Worm (Caenorhabditis elegans) whole organism, L4 larva: ENCODE measurements around the gene M163.22.

ENCODE experiments used
- ZK546.5 ChIP-seq, 2 experiments: sonication (generic microtip); optimal IDR thresholded peaks; 2 replicates each; lab custom pipeline; 2017; ENCODE audit warnings: missing biosample characterization in 2 of 2, missing genetic modification characterization in 2 of 2
- hlh-30 ChIP-seq: sonication (generic microtip); optimal IDR thresholded peaks from 2 replicates; lab custom pipeline; 2017; ENCODE audit warnings: antibody characterized with exemption, mild to moderate bottlenecking, missing genetic modification characterization, missing compliant biosample characterization; ENCODE audit not compliant: insufficient read depth
- hmg-1.1 ChIP-seq: fragments of 200-800 bp; sonication (Bioruptor generic); IDR thresholded peaks from 2 replicates; pipeline ENCODE4 v1.3.6; 2022; ENCODE audit warnings: missing genetic modification reagents, missing genetic modification characterization, missing compliant biosample characterization
- lin-13 ChIP-seq: fragments of 150-350 bp; optimal IDR thresholded peaks from 2 replicates; lab custom pipeline; 2014; ENCODE audit warnings: missing biosample characterization, missing genetic modification reagents, missing genetic modification characterization
- lin-39 ChIP-seq: fragments of 150-350 bp; optimal IDR thresholded peaks from 2 replicates; lab custom pipeline; 2014; ENCODE audit warnings: missing biosample characterization, missing genetic modification reagents, missing genetic modification characterization
- pha-4 ChIP-seq, 2 experiments: fragments of 150-350 bp in 1 of 2; fragments of 200-800 bp in 1 of 2; sonication (Bioruptor generic) in 1 of 2; IDR thresholded peaks in 1 of 2; optimal IDR thresholded peaks in 1 of 2; 2 replicates each; pipeline versions ENCODE4 v1.3.6 to Lab custom; 2014 to 2022; ENCODE audit warnings: missing genetic modification characterization in 2 of 2, missing genetic modification reagents in 2 of 2, missing biosample characterization in 1 of 2, missing compliant biosample characterization in 1 of 2
- unc-39 ChIP-seq: sonication (generic microtip); optimal IDR thresholded peaks from 2 replicates; lab custom pipeline; 2017; ENCODE audit warnings: missing biosample characterization, missing genetic modification characterization
- unc-62 ChIP-seq, 3 experiments: fragments of 150-350 bp in 1 of 3; sonication (generic microtip); optimal IDR thresholded peaks in 2 of 3; peaks in 1 of 3; 1 replicate in 1 of 3; 2 replicates in 2 of 3; lab custom pipeline; 2014 to 2017; ENCODE audit warnings: missing biosample characterization in 3 of 3, missing genetic modification characterization in 3 of 3, missing genetic modification reagents in 3 of 3, missing genotype in 1 of 3
- vab-7 ChIP-seq: fragments of 200-800 bp; sonication (Bioruptor generic); IDR thresholded peaks from 2 replicates; pipeline ENCODE4 v1.3.6; 2022; ENCODE audit warnings: missing genetic modification reagents, missing genetic modification characterization, missing compliant biosample characterization

DNA sequence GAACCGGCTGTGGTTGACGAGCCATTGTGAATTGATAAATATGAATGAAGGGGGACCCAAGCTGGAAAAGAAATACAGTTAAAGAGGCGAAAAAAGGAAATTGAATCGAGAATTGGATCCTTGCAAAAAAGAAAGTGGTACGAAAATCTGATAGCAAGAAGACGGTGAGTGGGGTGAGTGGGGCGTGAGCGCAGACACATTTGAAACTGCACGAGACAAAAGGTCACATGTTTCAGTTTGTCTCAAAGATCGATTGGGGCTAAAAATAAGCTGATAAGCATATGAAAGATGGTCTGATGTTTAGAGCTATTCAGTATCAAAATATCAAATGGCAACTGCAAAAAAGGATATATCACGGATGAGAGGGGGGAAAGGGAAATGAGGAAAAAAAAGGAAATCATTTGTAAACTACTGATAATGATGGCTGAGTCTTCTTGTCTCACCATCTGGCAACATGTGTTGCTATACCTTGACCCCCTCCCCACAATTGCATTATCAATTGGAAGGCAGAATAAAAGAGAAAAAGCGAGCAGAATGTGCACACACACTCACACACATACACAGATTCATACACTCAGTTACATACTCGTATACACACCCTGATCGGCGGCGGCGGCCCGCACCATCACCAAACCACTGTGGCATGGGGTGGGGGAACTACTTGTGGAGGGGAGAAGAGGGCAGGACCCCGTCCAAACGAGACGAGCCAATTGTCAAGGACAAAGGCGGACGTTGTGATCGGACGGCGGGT is 38.3 kb downstream of the M163.22 start, which contains the start of gene M163.1:
- no peak for TF ChIP-seq hmg-1.1 (GFP tag; lab: Robert Waterston, UW)
- no peak for TF ChIP-seq ZK546.5 (tag; optimal IDR thresholded peaks at IDR 0.05; lab: Kevin White, UChicago)
- no peak for TF ChIP-seq vab-7 (GFP tag; lab: Robert Waterston, UW)
- peak in 1 of 2 experiments; percentile 91 for TF ChIP-seq unc-62 (GFP tag; optimal IDR thresholded peaks at IDR 0.05 in 1 of 2; lab: Kevin White, UChicago)
- TF ChIP-seq unc-62 (tag; optimal IDR thresholded peaks at IDR 0.05; lab: Kevin White, UChicago), result no peak
- no peak for TF ChIP-seq lin-13
- no peak for TF ChIP-seq lin-39 (tag; lab: Kevin White, UChicago)
- TF ChIP-seq unc-39 (tag; lab: Kevin White, UChicago), result no peak
- TF ChIP-seq hlh-30, result peak; percentile 76
- no peak for TF ChIP-seq pha-4 (GFP tag; IDR thresholded peaks at IDR 0.05; lab: Robert Waterston, UW)
- no peak for TF ChIP-seq pha-4 (tag; optimal IDR thresholded peaks at IDR 0.05; lab: Kevin White, UChicago)
